Fruit fly (Drosophila melanogaster): ENCODE data around the gene Ten-m.

Ten-m gene

dm6 chr3L:22372347-22372974 is 35.2 kb downstream of the Ten-m start:
- TF ChIP-seq psq (GFP tag; optimal IDR thresholded peaks at IDR 0.05) (peak; percentile 37), Vsx2 (GFP tag; optimal IDR thresholded peaks at IDR 0.05; ENCODE audit: partially characterized antibody) (peak; percentile 15), Abd-B (GFP tag; optimal IDR thresholded peaks at IDR 0.05) (no peak), OdsH (GFP tag; optimal IDR thresholded peaks at IDR 0.05) (no peak), dsf (GFP tag; optimal IDR thresholded peaks at IDR 0.05; ENCODE audit: borderline replicate concordance) (no peak), h (GFP tag; optimal IDR thresholded peaks at IDR 0.05) (no peak), Mio (GFP tag; optimal IDR thresholded peaks at IDR 0.05) (no peak), N (GFP tag; optimal IDR thresholded peaks at IDR 0.05) (no peak)

- TF ChIP-seq Mio (GFP tag; optimal IDR thresholded peaks at IDR 0.05) (no peak), Rel (GFP tag; optimal IDR thresholded peaks at IDR 0.05) (no peak), Rel (tag; optimal IDR thresholded peaks at IDR 0.05) (peak; percentile 84)
These were observed 38.1 kb downstream of the Ten-m start for dm6 chr3L:22369467-22370018.

dm6 chr3L:22366942-22367341 is 40.7 kb downstream of the Ten-m start:
- TF ChIP-seq GATAd (GFP tag; optimal IDR thresholded peaks at IDR 0.05), result no peak
- no peak for TF ChIP-seq Rel (GFP tag; optimal IDR thresholded peaks at IDR 0.05)
- TF ChIP-seq Rel (tag; optimal IDR thresholded peaks at IDR 0.05), result peak; percentile 21

DNA sequence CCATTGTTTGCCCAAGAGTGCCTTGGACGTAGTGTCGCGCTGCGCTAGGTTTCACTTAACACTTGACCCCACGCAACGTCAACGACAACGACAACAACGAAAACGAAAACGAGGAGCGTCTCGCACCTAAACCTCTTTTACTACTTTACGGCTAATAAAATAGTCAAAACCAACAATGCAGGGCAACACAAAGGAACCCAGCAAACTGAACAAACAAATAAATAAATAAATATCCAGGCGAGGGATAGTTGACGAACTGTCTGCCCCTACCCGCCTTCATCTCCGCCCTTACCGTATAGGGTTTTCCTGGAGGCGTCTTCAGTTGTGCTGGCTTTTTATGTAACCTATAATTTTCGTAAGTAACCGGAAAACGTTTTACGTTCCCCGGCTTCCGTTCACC is 43.3 kb downstream of the Ten-m start:
- TF ChIP-seq pan (optimal IDR thresholded peaks at IDR 0.05) (no peak), HLH106 (tag; optimal IDR thresholded peaks at IDR 0.05) (no peak), Hr83 (GFP tag; optimal IDR thresholded peaks at IDR 0.05; ENCODE audit: poor library complexity, severe bottlenecking) (no peak), Dif (GFP tag; optimal IDR thresholded peaks at IDR 0.05; ENCODE audit: partially characterized antibody) (no peak), Abd-B (GFP tag; optimal IDR thresholded peaks at IDR 0.05) (no peak), CG9705 (GFP tag; optimal IDR thresholded peaks at IDR 0.05) (no peak), GATAd (GFP tag; optimal IDR thresholded peaks at IDR 0.05) (no peak), lola (GFP tag; optimal IDR thresholded peaks at IDR 0.05) (no peak), dsf (GFP tag; optimal IDR thresholded peaks at IDR 0.05; ENCODE audit: borderline replicate concordance) (no peak)

DNA sequence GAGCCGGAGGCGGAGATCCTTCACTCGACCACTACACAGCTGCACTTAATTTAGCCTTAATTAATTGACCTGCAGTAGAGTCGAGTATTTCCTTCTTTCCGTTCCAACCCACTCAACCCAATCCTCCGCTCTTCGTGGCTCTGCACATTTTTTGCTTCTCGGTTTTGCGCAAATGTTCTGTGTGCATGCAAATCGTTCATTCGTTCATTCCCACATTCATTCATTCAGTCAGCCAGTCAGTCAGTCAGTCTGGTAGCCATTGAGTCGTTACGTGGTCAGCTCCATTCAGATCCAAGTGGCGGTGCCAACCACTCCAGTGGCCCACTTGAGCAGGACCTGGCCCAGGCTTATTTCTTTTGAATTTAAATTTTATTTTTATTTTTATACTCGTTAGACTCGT is 55.0 kb downstream of the Ten-m start:
- TF ChIP-seq N (GFP tag; optimal IDR thresholded peaks at IDR 0.05) (no peak), usp (GFP tag; optimal IDR thresholded peaks at IDR 0.05) (no peak), GATAd (GFP tag; optimal IDR thresholded peaks at IDR 0.05) (no peak), Jra (GFP tag; optimal IDR thresholded peaks at IDR 0.05) (no peak), dsf (GFP tag; optimal IDR thresholded peaks at IDR 0.05; ENCODE audit: borderline replicate concordance) (no peak), CrebA (GFP tag; optimal IDR thresholded peaks at IDR 0.05; ENCODE audit: borderline replicate concordance) (no peak), dmrt93B (GFP tag; optimal IDR thresholded peaks at IDR 0.05) (no peak), rgr (GFP tag; optimal IDR thresholded peaks at IDR 0.05) (no peak), tai (GFP tag; optimal IDR thresholded peaks at IDR 0.05) (no peak), Vsx2 (GFP tag; optimal IDR thresholded peaks at IDR 0.05; ENCODE audit: partially characterized antibody) (no peak), dl (GFP tag; optimal IDR thresholded peaks at IDR 0.05; ENCODE audit: insufficient read depth in 1 of 2, partially characterized antibody in 2 of 2) (no peak), pan (optimal IDR thresholded peaks at IDR 0.05) (no peak), Rel (GFP tag; optimal IDR thresholded peaks at IDR 0.05) (no peak), Rel (tag; optimal IDR thresholded peaks at IDR 0.05) (no peak), Hr83 (GFP tag; optimal IDR thresholded peaks at IDR 0.05; ENCODE audit: poor library complexity, severe bottlenecking) (no peak), br (GFP tag; optimal IDR thresholded peaks at IDR 0.05) (no peak), foxo (GFP tag; optimal IDR thresholded peaks at IDR 0.05) (no peak), Hr78 (GFP tag; optimal IDR thresholded peaks at IDR 0.05) (no peak), Abd-B (GFP tag; optimal IDR thresholded peaks at IDR 0.05) (no peak), Hnf4 (GFP tag; optimal IDR thresholded peaks at IDR 0.05) (no peak)

DNA sequence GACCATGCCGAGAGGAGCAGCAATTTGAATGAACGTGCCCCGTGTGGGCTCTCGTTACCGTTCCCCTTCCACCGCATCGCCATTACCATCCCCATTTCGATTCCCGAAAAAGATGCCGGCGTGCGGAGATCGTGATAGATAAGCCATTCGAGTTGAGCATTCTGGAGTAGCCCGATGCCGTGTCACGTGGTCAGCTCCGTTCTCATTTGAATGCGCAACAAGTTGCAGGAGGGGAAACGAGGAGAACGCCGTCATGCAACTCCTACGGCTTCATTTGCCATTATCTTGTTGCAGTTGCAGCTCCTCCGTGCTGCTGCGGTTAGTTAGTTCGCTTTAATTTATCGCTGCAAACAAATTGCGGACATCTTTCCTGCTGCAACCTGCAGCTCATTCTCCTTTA is 56.1 kb downstream of the Ten-m start:
- TF ChIP-seq h (GFP tag; optimal IDR thresholded peaks at IDR 0.05), result peak; percentile 9
- TF ChIP-seq fru (GFP tag; optimal IDR thresholded peaks at IDR 0.05), result peak; percentile 2
- TF ChIP-seq Sp1 (GFP tag; optimal IDR thresholded peaks at IDR 0.05), result no peak
- peak; percentile 56 for TF ChIP-seq woc (GFP tag; optimal IDR thresholded peaks at IDR 0.05)
